Fruit fly (Drosophila melanogaster) whole organism, embryonic: Measurements from ENCODE around the gene CG10337.
A peak's percentile ranks its signal among the peaks of the same experiment; 100 is the strongest.

ENCODE experiments used
- Aef1 ChIP-seq: fragments of 200-800 bp; sonication (Bioruptor generic); IDR thresholded peaks from 3 replicates; pipeline ENCODE4 v1.3.6; 2022; ENCODE audit warnings: missing biosample characterization, missing genetic modification characterization
- CG10959 ChIP-seq: fragments of 200-800 bp; sonication (Bioruptor generic); IDR thresholded peaks from 2 replicates; pipeline ENCODE4 v1.3.6; 2022; ENCODE audit warnings: missing biosample characterization, missing genetic modification characterization
- CG11695 ChIP-seq: fragments of 200-800 bp; sonication (Bioruptor generic); IDR thresholded peaks from 3 replicates; pipeline ENCODE4 v1.3.6; 2022; ENCODE audit warnings: missing biosample characterization, missing genetic modification characterization
- CG11696 ChIP-seq: fragments of 200-800 bp; sonication (Bioruptor generic); IDR thresholded peaks from 2 replicates; pipeline ENCODE4 v1.3.6; 2022; ENCODE audit warnings: missing biosample characterization, missing genetic modification characterization
- CG14860 ChIP-seq: fragments of 200-800 bp; sonication (Bioruptor generic); IDR thresholded peaks from 3 replicates; pipeline ENCODE4 v1.3.6; 2022; ENCODE audit warnings: missing biosample characterization, missing genetic modification characterization; ENCODE audit not compliant: partially characterized antibody
- CG15514 ChIP-seq: fragments of 200-800 bp; sonication (Bioruptor generic); optimal IDR thresholded peaks from 3 replicates; lab custom pipeline; 2017; ENCODE audit warnings: missing biosample characterization, missing genetic modification characterization, mild to moderate bottlenecking, moderate library complexity, missing genetic modification reagents
- CG16779 ChIP-seq: fragments of 200-800 bp; sonication (Bioruptor generic); IDR thresholded peaks from 2 replicates; pipeline ENCODE4 v1.3.6; 2022; ENCODE audit warnings: missing biosample characterization, missing genetic modification characterization
- CG17829 ChIP-seq: fragments of 200-800 bp; optimal IDR thresholded peaks from 2 replicates; lab custom pipeline; 2019; ENCODE audit warnings: missing biosample characterization, mild to moderate bottlenecking, missing genetic modification characterization, moderate library complexity
- CG2129 ChIP-seq: fragments of 200-800 bp; sonication (Bioruptor generic); IDR thresholded peaks from 2 replicates; pipeline ENCODE4 v1.3.6; 2022; ENCODE audit warnings: missing biosample characterization, missing genetic modification characterization; ENCODE audit not compliant: partially characterized antibody
- CG3163 ChIP-seq: fragments of 200-800 bp; sonication (Bioruptor generic); optimal IDR thresholded peaks from 3 replicates; lab custom pipeline; 2016; ENCODE audit warnings: missing biosample characterization, missing genetic modification characterization
- CG4617 ChIP-seq: fragments of 200-800 bp; sonication (Bioruptor generic); optimal IDR thresholded peaks from 3 replicates; lab custom pipeline; 2016; ENCODE audit warnings: missing biosample characterization, missing genetic modification characterization, borderline replicate concordance
- CG6683 ChIP-seq: fragments of 200-800 bp; sonication (Bioruptor generic); optimal IDR thresholded peaks from 2 replicates; lab custom pipeline; 2017; ENCODE audit warnings: missing biosample characterization, mild to moderate bottlenecking, missing genetic modification characterization, missing genetic modification reagents
- CG8924 ChIP-seq: fragments of 200-800 bp; optimal IDR thresholded peaks from 3 replicates; lab custom pipeline; 2019; ENCODE audit warnings: missing biosample characterization, mild to moderate bottlenecking, missing genetic modification characterization, moderate library complexity
- Dll ChIP-seq: fragments of 200-800 bp; sonication (Bioruptor generic); IDR thresholded peaks from 4 replicates; pipeline ENCODE4 v1.3.6; 2022; ENCODE audit warnings: missing biosample characterization, missing genetic modification characterization; ENCODE audit not compliant: partially characterized antibody
- Ets97D ChIP-seq: fragments of 200-800 bp; sonication (Bioruptor generic); optimal IDR thresholded peaks from 3 replicates; lab custom pipeline; 2016; ENCODE audit warnings: missing biosample characterization, missing genetic modification characterization
- H15 ChIP-seq: fragments of 200-800 bp; sonication (Bioruptor generic); IDR thresholded peaks from 3 replicates; pipeline ENCODE4 v1.3.6; 2022; ENCODE audit warnings: missing biosample characterization, missing genetic modification characterization
- HLH3B ChIP-seq: fragments of 200-800 bp; sonication (Bioruptor generic); IDR thresholded peaks from 2 replicates; pipeline ENCODE4 v1.3.6; 2022; ENCODE audit warnings: missing biosample characterization, missing genetic modification characterization
- HmgZ ChIP-seq: fragments of 200-800 bp; sonication (Bioruptor generic); optimal IDR thresholded peaks from 2 replicates; lab custom pipeline; 2018; ENCODE audit warnings: missing biosample characterization, mild to moderate bottlenecking, missing genetic modification characterization
- Hmr ChIP-seq: fragments of 200-800 bp; sonication (Bioruptor generic); optimal IDR thresholded peaks from 3 replicates; lab custom pipeline; 2017; ENCODE audit warnings: mild to moderate bottlenecking, missing biosample characterization, missing genetic modification reagents, missing genetic modification characterization
- Hmx ChIP-seq: fragments of 200-800 bp; sonication (Bioruptor generic); optimal IDR thresholded peaks from 2 replicates; lab custom pipeline; 2016; ENCODE audit warnings: missing biosample characterization, missing genetic modification characterization
- MESR4 ChIP-seq: fragments of 200-800 bp; sonication (Bioruptor generic); optimal IDR thresholded peaks from 2 replicates; lab custom pipeline; 2018; ENCODE audit warnings: missing biosample characterization, mild to moderate bottlenecking, missing genetic modification characterization, moderate library complexity
- MTF-1 ChIP-seq: fragments of 200-800 bp; sonication (Bioruptor generic); optimal IDR thresholded peaks from 2 replicates; lab custom pipeline; 2018; ENCODE audit warnings: missing biosample characterization, mild to moderate bottlenecking, missing genetic modification characterization, borderline replicate concordance
- Max ChIP-seq: fragments of 200-800 bp; sonication (Bioruptor generic); optimal IDR thresholded peaks from 2 replicates; lab custom pipeline; 2016; ENCODE audit warnings: missing biosample characterization, mild to moderate bottlenecking, missing genetic modification characterization
- Pdp1 ChIP-seq, 2 experiments: fragments of 200-800 bp; sonication (Bioruptor generic); optimal IDR thresholded peaks; 3 replicates each; lab custom pipeline; 2016; ENCODE audit warnings: missing biosample characterization in 2 of 2, missing genetic modification characterization in 2 of 2, mild to moderate bottlenecking in 1 of 2, moderate library complexity in 1 of 2
- Sry-δ ChIP-seq: fragments of 200-800 bp; sonication (Bioruptor generic); optimal IDR thresholded peaks from 2 replicates; lab custom pipeline; 2016; ENCODE audit warnings: missing biosample characterization, missing genetic modification characterization
- Taf1 ChIP-seq: fragments of 200-800 bp; sonication (Bioruptor generic); IDR thresholded peaks from 2 replicates; pipeline ENCODE4 v1.3.6; 2022; ENCODE audit warnings: missing biosample characterization, missing genetic modification characterization
- Vsx1 ChIP-seq: fragments of 200-800 bp; sonication (Bioruptor generic); optimal IDR thresholded peaks from 2 replicates; lab custom pipeline; 2017; ENCODE audit warnings: missing biosample characterization, mild to moderate bottlenecking, missing genetic modification characterization, missing genetic modification reagents
- ato ChIP-seq: fragments of 200-800 bp; sonication (Bioruptor generic); IDR thresholded peaks from 2 replicates; pipeline ENCODE4 v1.3.6; 2022; ENCODE audit warnings: missing biosample characterization, missing genetic modification characterization; ENCODE audit not compliant: partially characterized antibody
- bsh ChIP-seq, 2 experiments: fragments of 200-800 bp; sonication (Bioruptor generic); optimal IDR thresholded peaks; 2 replicates each; lab custom pipeline; 2017 to 2018; ENCODE audit warnings: mild to moderate bottlenecking in 2 of 2, missing biosample characterization in 2 of 2, missing genetic modification characterization in 2 of 2, moderate library complexity in 1 of 2
- chinmo ChIP-seq: fragments of 200-800 bp; sonication (Bioruptor generic); IDR thresholded peaks from 4 replicates; pipeline ENCODE4 v1.3.6; 2022; ENCODE audit warnings: missing biosample characterization, missing genetic modification characterization; ENCODE audit not compliant: partially characterized antibody
- ci ChIP-seq: fragments of 200-800 bp; sonication (Bioruptor generic); IDR thresholded peaks from 3 replicates; pipeline ENCODE4 v1.3.6; 2022; ENCODE audit warnings: missing biosample characterization, missing genetic modification characterization
- dm ChIP-seq: fragments of 200-800 bp; sonication (Bioruptor generic); optimal IDR thresholded peaks from 3 replicates; lab custom pipeline; 2016; ENCODE audit warnings: missing biosample characterization, missing genetic modification characterization
- fd102C ChIP-seq: fragments of 200-800 bp; sonication (Bioruptor generic); optimal IDR thresholded peaks from 2 replicates; lab custom pipeline; 2018; ENCODE audit warnings: missing biosample characterization, mild to moderate bottlenecking, missing genetic modification characterization, moderate library complexity
- fd64A ChIP-seq: fragments of 200-800 bp; sonication (Bioruptor generic); optimal IDR thresholded peaks from 3 replicates; lab custom pipeline; 2018; ENCODE audit warnings: missing biosample characterization, mild to moderate bottlenecking, missing genetic modification characterization
- gcm2 ChIP-seq: fragments of 200-800 bp; sonication (Bioruptor generic); optimal IDR thresholded peaks from 2 replicates; lab custom pipeline; 2016; ENCODE audit warnings: missing biosample characterization, missing genetic modification characterization
- gt ChIP-seq: fragments of 200-800 bp; sonication (Bioruptor generic); IDR thresholded peaks from 2 replicates; pipeline ENCODE4 v1.3.6; 2022; ENCODE audit warnings: missing biosample characterization, missing genetic modification characterization
- ham ChIP-seq: fragments of 200-800 bp; sonication (Bioruptor generic); IDR thresholded peaks from 2 replicates; pipeline ENCODE4 v1.3.6; 2022; ENCODE audit warnings: missing biosample characterization, missing genetic modification characterization
- kah ChIP-seq: fragments of 200-800 bp; sonication (Bioruptor generic); optimal IDR thresholded peaks from 2 replicates; lab custom pipeline; 2018; ENCODE audit warnings: missing biosample characterization, mild to moderate bottlenecking, missing genetic modification characterization
- mam ChIP-seq: fragments of 200-800 bp; sonication (Bioruptor generic); optimal IDR thresholded peaks from 3 replicates; lab custom pipeline; 2016; ENCODE audit warnings: missing biosample characterization, missing genetic modification characterization
- nau ChIP-seq: fragments of 200-800 bp; sonication (Bioruptor generic); optimal IDR thresholded peaks from 3 replicates; lab custom pipeline; 2017; ENCODE audit warnings: missing biosample characterization, mild to moderate bottlenecking, missing genetic modification characterization, missing genetic modification reagents
- nerfin-1 ChIP-seq: fragments of 200-800 bp; sonication (Bioruptor generic); optimal IDR thresholded peaks from 3 replicates; lab custom pipeline; 2019; ENCODE audit warnings: missing biosample characterization, mild to moderate bottlenecking, missing genetic modification characterization, moderate library complexity
- odd ChIP-seq: fragments of 200-800 bp; sonication (Bioruptor generic); optimal IDR thresholded peaks from 2 replicates; lab custom pipeline; 2017; ENCODE audit warnings: missing biosample characterization, mild to moderate bottlenecking, missing genetic modification characterization
- p53 ChIP-seq: fragments of 200-800 bp; sonication (Bioruptor generic); optimal IDR thresholded peaks from 2 replicates; lab custom pipeline; 2016; ENCODE audit warnings: missing biosample characterization, missing genetic modification characterization
- pita ChIP-seq: fragments of 200-800 bp; sonication (Bioruptor generic); optimal IDR thresholded peaks from 2 replicates; lab custom pipeline; 2017; ENCODE audit warnings: missing biosample characterization, mild to moderate bottlenecking, missing genetic modification characterization
- rib ChIP-seq: fragments of 200-800 bp; sonication (Bioruptor generic); IDR thresholded peaks from 2 replicates; pipeline ENCODE4 v1.3.6; 2022; ENCODE audit warnings: missing biosample characterization, missing genetic modification characterization
- run ChIP-seq: fragments of 200-800 bp; sonication (Bioruptor generic); optimal IDR thresholded peaks from 3 replicates; lab custom pipeline; 2018; ENCODE audit warnings: missing biosample characterization, mild to moderate bottlenecking, missing genetic modification characterization
- seq ChIP-seq: fragments of 200-800 bp; sonication (Bioruptor generic); IDR thresholded peaks from 2 replicates; pipeline ENCODE4 v1.3.6; 2022; ENCODE audit warnings: missing biosample characterization, missing genetic modification characterization
- sug ChIP-seq: fragments of 200-800 bp; optimal IDR thresholded peaks from 2 replicates; lab custom pipeline; 2019; ENCODE audit warnings: missing biosample characterization, mild to moderate bottlenecking, missing genetic modification characterization, moderate library complexity
- usp ChIP-seq: fragments of >200 bp; optimal IDR thresholded peaks from 2 replicates; lab custom pipeline; 2017; ENCODE audit warnings: missing biosample characterization, missing genetic modification characterization

CG10337 gene

dm6 chr2L:19575626-19576298 lies 29.0 kb upstream of the CG10337 start (continued):
- peak; percentile 80 for TF ChIP-seq nerfin-1 (tag; lab: Kevin White, UChicago)
- peak; percentile 77 for TF ChIP-seq ham (GFP tag; lab: Robert Waterston, UW)
- peak; percentile 94 for TF ChIP-seq CG11695
- no peak for TF ChIP-seq usp (GFP tag; lab: Kevin White, UChicago)
- TF ChIP-seq CG15514, result peak; percentile 90
- TF ChIP-seq CG4617 (GFP tag; lab: Kevin White, UChicago), result peak; percentile 85
- TF ChIP-seq CG10959 (GFP tag; lab: Robert Waterston, UW), result peak; percentile 84
- TF ChIP-seq Pdp1 (GFP tag; optimal IDR thresholded peaks at IDR 0.05; lab: Kevin White, UChicago), result peak; percentile 93 to 98
- peak; percentile 92 for TF ChIP-seq HLH3B (GFP tag; lab: Robert Waterston, UW)
- TF ChIP-seq CG16779 (GFP tag; lab: Robert Waterston, UW), result peak; percentile 68
- TF ChIP-seq CG6683, result peak; percentile 86
- peak; percentile 91 for TF ChIP-seq HmgZ (tag; lab: Kevin White, UChicago)
- TF ChIP-seq nau (GFP tag; lab: Kevin White, UChicago), result peak; percentile 91
- peak; percentile 90 for TF ChIP-seq odd
- TF ChIP-seq MESR4, result no peak
- no peak for TF ChIP-seq ato (GFP tag; lab: Robert Waterston, UW)
- peak; percentile 86 for TF ChIP-seq kah (GFP tag; lab: Kevin White, UChicago)
- peak; percentile 70 for TF ChIP-seq CG3163 (GFP tag; lab: Kevin White, UChicago)
- TF ChIP-seq fd64A, result peak; percentile 81
- peak; percentile 62 for TF ChIP-seq pita
- peak; percentile 90 for TF ChIP-seq H15 (GFP tag; lab: Robert Waterston, UW)
- TF ChIP-seq bsh (GFP tag; optimal IDR thresholded peaks at IDR 0.05; lab: Kevin White, UChicago), result peak; percentile 92 to 94
- peak; percentile 92 for TF ChIP-seq run (tag; lab: Kevin White, UChicago)
- TF ChIP-seq seq (GFP tag; lab: Robert Waterston, UW), result peak; percentile 95
- TF ChIP-seq p53 (GFP tag; lab: Kevin White, UChicago), result peak; percentile 91
- TF ChIP-seq gt (GFP tag; lab: Robert Waterston, UW), result peak; percentile 56; the same call in 1 of the 2 replicates
- peak; percentile 91 for TF ChIP-seq Hmx (GFP tag; lab: Kevin White, UChicago)
- peak; percentile 73; the same call in 1 of the 2 replicates for TF ChIP-seq CG11696 (GFP tag; lab: Robert Waterston, UW)
- TF ChIP-seq sug, result peak; percentile 89
- TF ChIP-seq gcm2 (GFP tag; lab: Kevin White, UChicago), result peak; percentile 87
- TF ChIP-seq Taf1 (GFP tag; lab: Robert Waterston, UW), result peak; percentile 87
- TF ChIP-seq CG14860 (GFP tag; lab: Robert Waterston, UW), result no peak
- no peak; the same call in 1 of the 2 replicates for TF ChIP-seq rib (GFP tag; lab: Robert Waterston, UW)
- peak; percentile 87 for TF ChIP-seq dm (GFP tag; lab: Kevin White, UChicago)
- TF ChIP-seq mam (GFP tag; lab: Kevin White, UChicago), result peak; percentile 98
- TF ChIP-seq CG8924 (tag; lab: Kevin White, UChicago), result peak; percentile 97
- peak; percentile 69 for TF ChIP-seq Sry-δ
- TF ChIP-seq Max (GFP tag; lab: Kevin White, UChicago), result peak; percentile 93
- TF ChIP-seq CG2129 (GFP tag; lab: Robert Waterston, UW), result no peak
- TF ChIP-seq fd102C, result peak; percentile 59
- TF ChIP-seq chinmo (GFP tag; lab: Robert Waterston, UW), result peak; percentile 89
- TF ChIP-seq Hmr (GFP tag; lab: Kevin White, UChicago), result peak; percentile 97
- TF ChIP-seq Dll (GFP tag; lab: Robert Waterston, UW), result no peak
- TF ChIP-seq Aef1, result peak; percentile 85
- TF ChIP-seq Ets97D, result peak; percentile 96
- peak; percentile 83 for TF ChIP-seq ci
- peak; percentile 35 for TF ChIP-seq MTF-1
- TF ChIP-seq CG17829 (tag; lab: Kevin White, UChicago), result peak; percentile 97
- peak; percentile 87 for TF ChIP-seq Vsx1 (GFP tag; lab: Kevin White, UChicago)
